Worm (Caenorhabditis elegans) whole organism, L1 larva: ENCODE measurements around the gene Y46H3D.8.

Source experiments
- C16A3.4 ChIP-seq: fragments of 150-350 bp; optimal IDR thresholded peaks from 2 replicates; lab custom pipeline; 2014; ENCODE audit warnings: missing biosample characterization, missing genetic modification characterization
- alr-1 ChIP-seq: fragments of 200-800 bp; sonication (Bioruptor generic); optimal IDR thresholded peaks from 2 replicates; lab custom pipeline; 2018; ENCODE audit warnings: borderline replicate concordance, mild to moderate bottlenecking, missing genetic modification characterization, missing compliant biosample characterization
- ceh-90 ChIP-seq: sonication (generic microtip); optimal IDR thresholded peaks from 2 replicates; lab custom pipeline; 2016; ENCODE audit warnings: missing genetic modification characterization, missing compliant biosample characterization
- hpl-2 ChIP-seq: fragments of 150-350 bp; optimal IDR thresholded peaks from 2 replicates; lab custom pipeline; 2014; ENCODE audit warnings: missing biosample characterization, missing genetic modification reagents, missing genetic modification characterization
- irx-1 ChIP-seq: sonication (generic microtip); optimal IDR thresholded peaks from 2 replicates; lab custom pipeline; 2016; ENCODE audit warnings: missing genetic modification characterization, missing compliant biosample characterization
- isw-1 ChIP-seq: fragments of 200-800 bp; sonication (Bioruptor generic); IDR thresholded peaks from 2 replicates; pipeline ENCODE4 v1.3.6; 2022; ENCODE audit warnings: missing genetic modification characterization, missing compliant biosample characterization
- lin-13 ChIP-seq: fragments of 150-350 bp; optimal IDR thresholded peaks from 2 replicates; lab custom pipeline; 2014; ENCODE audit warnings: missing biosample characterization, missing genetic modification reagents, missing genetic modification characterization
- mdl-1 ChIP-seq, 2 experiments: fragments of 150-350 bp; optimal IDR thresholded peaks; 2 replicates each; lab custom pipeline; 2014 to 2017; ENCODE audit warnings: missing biosample characterization in 2 of 2, missing genetic modification characterization in 2 of 2, inconsistent platforms in 1 of 2
- mef-2 ChIP-seq: fragments of 150-350 bp; optimal IDR thresholded peaks from 2 replicates; lab custom pipeline; 2014; ENCODE audit warnings: missing biosample characterization, missing genetic modification characterization
- nhr-237 ChIP-seq: fragments of 150-350 bp; optimal IDR thresholded peaks from 2 replicates; lab custom pipeline; 2014; ENCODE audit warnings: missing biosample characterization, missing genetic modification characterization
- nhr-77 ChIP-seq: fragments of 150-350 bp; optimal IDR thresholded peaks from 2 replicates; lab custom pipeline; 2014; ENCODE audit warnings: missing biosample characterization, missing genetic modification characterization
- nhr-90 ChIP-seq: sonication (generic microtip); optimal IDR thresholded peaks from 2 replicates; lab custom pipeline; 2016; ENCODE audit warnings: mild to moderate bottlenecking, missing genetic modification characterization, missing compliant biosample characterization; ENCODE audit not compliant: poor library complexity
- rnt-1 ChIP-seq: sonication (generic microtip); optimal IDR thresholded peaks from 2 replicates; lab custom pipeline; 2016; ENCODE audit warnings: mild to moderate bottlenecking, missing genetic modification characterization, moderate library complexity, missing compliant biosample characterization
- unc-62 ChIP-seq: fragments of 150-350 bp; optimal IDR thresholded peaks from 2 replicates; lab custom pipeline; 2014; ENCODE audit warnings: missing biosample characterization, missing genetic modification reagents, missing genetic modification characterization
- vab-15 ChIP-seq: sonication (generic microtip); optimal IDR thresholded peaks from 2 replicates; lab custom pipeline; 2017; ENCODE audit warnings: missing genotype, mild to moderate bottlenecking, missing genetic modification characterization, missing compliant biosample characterization

The Y46H3D.8 gene

DNA sequence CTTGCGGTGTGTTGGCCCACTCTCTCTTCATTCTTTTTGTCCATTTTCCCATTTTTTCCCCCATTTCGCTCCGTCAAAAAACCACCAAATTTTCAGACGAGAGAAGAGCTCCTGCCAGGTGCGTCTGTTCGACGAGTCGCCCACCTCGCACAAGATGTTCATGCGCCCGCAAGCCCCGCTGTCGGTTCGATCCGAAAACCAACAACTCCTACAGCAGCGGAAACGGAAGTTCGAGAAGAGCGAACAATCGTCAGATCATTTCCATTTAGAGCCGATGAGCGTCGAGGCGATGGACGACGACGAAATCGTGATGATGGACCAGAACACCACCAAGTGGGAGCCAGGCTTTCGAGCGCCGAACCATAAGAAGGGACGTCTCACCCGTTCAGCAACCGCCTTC is 47.8 kb downstream of the Y46H3D.8 start:
- TF ChIP-seq nhr-237 (tag; lab: Kevin White, UChicago) = no peak
- TF ChIP-seq nhr-77 (tag; lab: Kevin White, UChicago) = no peak
- TF ChIP-seq lin-13 = no peak
- TF ChIP-seq hpl-2 (GFP tag; lab: Kevin White, UChicago) = no peak
- no peak for TF ChIP-seq alr-1 (tag; lab: Kevin White, UChicago)
- TF ChIP-seq C16A3.4 (tag; lab: Kevin White, UChicago) = no peak
- TF ChIP-seq mef-2 (tag; lab: Kevin White, UChicago) = no peak
- TF ChIP-seq rnt-1 = no peak
- no peak for TF ChIP-seq unc-62 (GFP tag; lab: Kevin White, UChicago)
- no peak for TF ChIP-seq mdl-1 (tag; optimal IDR thresholded peaks at IDR 0.05; lab: Kevin White, UChicago)
- TF ChIP-seq isw-1 (GFP tag; lab: Robert Waterston, UW) = no peak
- TF ChIP-seq vab-15 (tag; lab: Kevin White, UChicago) = no peak
- TF ChIP-seq irx-1 (tag; lab: Kevin White, UChicago) = no peak
- TF ChIP-seq ceh-90 (tag; lab: Kevin White, UChicago) = no peak
- no peak for TF ChIP-seq nhr-90
